Worm (Caenorhabditis elegans): ENCODE measurements around the gene F59C12.4.

DNA sequence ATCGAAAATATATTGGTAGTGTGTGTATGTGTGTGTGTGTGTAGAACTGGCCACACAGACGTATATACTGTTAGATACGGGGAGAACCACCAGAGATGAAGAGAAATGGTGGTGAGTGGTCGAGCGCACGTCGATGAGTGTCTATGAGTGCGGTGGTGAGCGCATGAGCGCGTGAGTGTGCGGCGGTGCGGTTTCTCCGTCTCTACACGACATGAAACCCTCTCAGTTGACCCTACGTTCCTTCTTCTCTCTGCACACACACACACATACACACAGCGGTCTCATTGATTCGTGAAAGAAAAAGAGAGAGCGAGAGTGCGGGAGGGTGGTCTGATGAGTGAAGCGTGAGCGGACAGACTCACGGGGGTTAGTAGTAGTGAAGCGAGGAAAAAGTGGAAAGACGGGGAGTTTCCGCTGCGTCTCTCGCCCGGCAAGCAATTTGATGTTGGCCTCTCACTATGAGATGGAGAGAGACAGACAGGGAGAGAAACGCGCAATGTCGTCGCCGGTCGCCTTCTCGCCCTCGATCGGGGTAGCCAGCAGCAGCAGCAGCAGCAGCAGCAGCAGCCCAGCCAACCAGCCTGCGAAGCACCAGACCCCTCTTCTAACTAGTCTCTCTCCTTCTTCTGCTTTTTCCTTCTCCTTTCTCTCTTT lies 10.0 kb upstream of the F59C12.4 start:
- TF ChIP-seq pha-4 (tag; optimal IDR thresholded peaks at IDR 0.05) = no peak
- no peak for TF ChIP-seq ttx-3 (tag; optimal IDR thresholded peaks at IDR 0.05)
- no peak for TF ChIP-seq mec-3 (tag; optimal IDR thresholded peaks at IDR 0.05; ENCODE audit: borderline replicate concordance)
- TF ChIP-seq nfya-1 (tag; optimal IDR thresholded peaks at IDR 0.05) = peak; percentile 100
